Fruit fly (Drosophila melanogaster) whole organism, pupa: ENCODE results near the gene cin.
A peak's percentile ranks its signal among the peaks of the same experiment; 100 is the strongest.

ENCODE experiments used
- CG13204 ChIP-seq: fragments of 200-800 bp; sonication (Bioruptor generic); optimal IDR thresholded peaks from 2 replicates; lab custom pipeline; 2018; ENCODE audit warnings: missing biosample characterization, mild to moderate bottlenecking, missing genetic modification characterization, moderate library complexity
- CG14655 ChIP-seq: fragments of 200-800 bp; sonication (Bioruptor generic); optimal IDR thresholded peaks from 3 replicates; lab custom pipeline; 2017; ENCODE audit warnings: mild to moderate bottlenecking, missing biosample characterization, missing genetic modification reagents, missing genetic modification characterization
- CG15710 ChIP-seq: fragments of 200-800 bp; sonication (Bioruptor generic); optimal IDR thresholded peaks from 2 replicates; lab custom pipeline; 2018; ENCODE audit warnings: missing biosample characterization, mild to moderate bottlenecking, missing genetic modification characterization, moderate library complexity
- CG4496 ChIP-seq: fragments of 200-800 bp; sonication (Bioruptor generic); IDR thresholded peaks from 3 replicates; pipeline ENCODE4 v1.3.6; 2022; ENCODE audit warnings: missing biosample characterization, missing genetic modification characterization
- CG8159 ChIP-seq: fragments of 200-800 bp; sonication (Bioruptor generic); optimal IDR thresholded peaks from 3 replicates; lab custom pipeline; 2018; ENCODE audit warnings: missing biosample characterization, mild to moderate bottlenecking, missing genetic modification characterization, moderate library complexity
- D1 ChIP-seq: fragments of 200-800 bp; sonication (Bioruptor generic); optimal IDR thresholded peaks from 2 replicates; lab custom pipeline; 2018; ENCODE audit warnings: missing biosample characterization, mild to moderate bottlenecking, missing genetic modification characterization, moderate library complexity
- Pif1A ChIP-seq: fragments of 200-800 bp; sonication (Bioruptor generic); optimal IDR thresholded peaks from 3 replicates; lab custom pipeline; 2016; ENCODE audit warnings: missing biosample characterization, missing genetic modification characterization

- TF ChIP-seq Pif1A (GFP tag; lab: Kevin White, UChicago) (peak; percentile 3), D1 (tag; lab: Kevin White, UChicago) (no peak), CG14655 (GFP tag; lab: Kevin White, UChicago) (no peak), CG13204 (GFP tag; lab: Kevin White, UChicago) (no peak), CG8159 (tag; lab: Kevin White, UChicago) (no peak), CG15710 (tag; lab: Kevin White, UChicago) (no peak), CG4496 (no peak)
Measured at dm6 chrX:278370-279096, 23.1 kb downstream of the cin start.
